Worm (Caenorhabditis elegans) whole organism, young adult: ENCODE data around the gene ppm-1.G.

Experiments used
- C06A6.2 ChIP-seq: fragments of 200-800 bp; sonication (Bioruptor generic); conservative IDR thresholded peaks from 2 replicates; pipeline ENCODE4 v1.3.6; 2022; ENCODE audit warnings: missing genetic modification characterization, missing compliant biosample characterization
- C17E4.6 ChIP-seq: fragments of 200-800 bp; sonication (Bioruptor generic); IDR thresholded peaks from 2 replicates; pipeline ENCODE4 v1.3.6; 2022; ENCODE audit warnings: missing genetic modification reagents, missing genetic modification characterization, missing compliant biosample characterization
- F22D6.2 ChIP-seq: sonication (generic microtip); optimal IDR thresholded peaks from 2 replicates; lab custom pipeline; 2016; ENCODE audit warnings: mild to moderate bottlenecking, missing genetic modification characterization, missing compliant biosample characterization
- F57A8.1 ChIP-seq: fragments of 200-800 bp; sonication (Bioruptor generic); optimal IDR thresholded peaks from 2 replicates; lab custom pipeline; 2018; ENCODE audit warnings: mild to moderate bottlenecking, missing genetic modification characterization, moderate library complexity, missing compliant biosample characterization
- Y56A3A.18 ChIP-seq: fragments of 200-800 bp; sonication (Bioruptor generic); IDR thresholded peaks from 2 replicates; pipeline ENCODE4 v1.3.6; 2022; ENCODE audit warnings: missing genetic modification reagents, missing genetic modification characterization, missing compliant biosample characterization
- Y79H2A.3 ChIP-seq: fragments of 200-800 bp; sonication (Bioruptor generic); conservative IDR thresholded peaks from 2 replicates; pipeline ENCODE4 v1.3.6; 2022; ENCODE audit warnings: missing genetic modification reagents, missing genetic modification characterization, missing compliant biosample characterization
- Y95B8A.8 ChIP-seq: fragments of 200-800 bp; sonication (Bioruptor generic); IDR thresholded peaks from 2 replicates; pipeline ENCODE4 v1.3.6; 2022; ENCODE audit warnings: missing genetic modification reagents, missing genetic modification characterization, missing compliant biosample characterization
- ama-1 ChIP-seq, 3 experiments: fragments of 150-350 bp in 1 of 3; sonication (generic microtip) in 2 of 3; optimal IDR thresholded peaks; 2 replicates each; lab custom pipeline; 2014 to 2018; ENCODE audit warnings: missing biosample characterization in 2 of 3, missing genetic modification characterization in 2 of 3, missing genetic modification reagents in 2 of 3
- aptf-2 ChIP-seq: fragments of 200-800 bp; sonication (Bioruptor generic); conservative IDR thresholded peaks from 2 replicates; pipeline ENCODE4 v1.3.6; 2022; ENCODE audit warnings: missing genetic modification reagents, missing genetic modification characterization, missing compliant biosample characterization
- atf-7 ChIP-seq: sonication (generic microtip); optimal IDR thresholded peaks from 2 replicates; lab custom pipeline; 2017; ENCODE audit warnings: mild to moderate bottlenecking, missing genetic modification characterization, missing compliant biosample characterization
- athp-1 ChIP-seq: sonication (generic microtip); optimal IDR thresholded peaks from 2 replicates; lab custom pipeline; 2017; ENCODE audit warnings: mild to moderate bottlenecking, missing genetic modification characterization, missing compliant biosample characterization
- attf-3 ChIP-seq: fragments of 200-800 bp; sonication (Bioruptor generic); conservative IDR thresholded peaks from 2 replicates; pipeline ENCODE4 v1.3.6; 2022; ENCODE audit warnings: missing genetic modification reagents, missing genetic modification characterization, missing compliant biosample characterization
- attf-6 ChIP-seq: fragments of 200-800 bp; sonication (Bioruptor generic); IDR thresholded peaks from 2 replicates; pipeline ENCODE4 v1.3.6; 2022; ENCODE audit warnings: missing genetic modification reagents, missing genetic modification characterization, missing compliant biosample characterization
- bed-1 ChIP-seq: fragments of 200-800 bp; sonication (Bioruptor generic); IDR thresholded peaks from 2 replicates; pipeline ENCODE4 v1.3.6; 2022; ENCODE audit warnings: missing genetic modification reagents, missing genetic modification characterization, missing compliant biosample characterization
- ccch-3 ChIP-seq: fragments of 200-800 bp; sonication (Bioruptor generic); optimal IDR thresholded peaks from 2 replicates; lab custom pipeline; 2018; ENCODE audit warnings: mild to moderate bottlenecking, missing genetic modification characterization, missing compliant biosample characterization
- cebp-2 ChIP-seq: fragments of 200-800 bp; sonication (Bioruptor generic); IDR thresholded peaks from 2 replicates; pipeline ENCODE4 v1.3.6; 2022; ENCODE audit warnings: missing genetic modification characterization, missing compliant biosample characterization
- ceh-79 ChIP-seq: sonication (generic microtip); optimal IDR thresholded peaks from 2 replicates; lab custom pipeline; 2017; ENCODE audit warnings: mild to moderate bottlenecking, missing genetic modification characterization, missing compliant biosample characterization
- dox-1 ChIP-seq: fragments of 200-800 bp; sonication (Bioruptor generic); IDR thresholded peaks from 2 replicates; pipeline ENCODE4 v1.3.6; 2022; ENCODE audit warnings: missing genetic modification reagents, missing genetic modification characterization, missing compliant biosample characterization
- egl-18 ChIP-seq: fragments of 200-800 bp; sonication (Bioruptor generic); IDR thresholded peaks from 2 replicates; pipeline ENCODE4 v1.3.6; 2022; ENCODE audit warnings: missing genetic modification reagents, missing genetic modification characterization, missing compliant biosample characterization
- egl-44 ChIP-seq: fragments of 200-800 bp; sonication (Bioruptor generic); IDR thresholded peaks from 2 replicates; pipeline ENCODE4 v1.3.6; 2022; ENCODE audit warnings: missing genetic modification reagents, missing genetic modification characterization, missing compliant biosample characterization
- egrh-3 ChIP-seq: fragments of 200-800 bp; sonication (Bioruptor generic); IDR thresholded peaks from 2 replicates; pipeline ENCODE4 v1.3.6; 2022; ENCODE audit warnings: missing genetic modification reagents, missing genetic modification characterization, missing compliant biosample characterization
- ekl-4 ChIP-seq: fragments of 200-800 bp; sonication (Bioruptor generic); IDR thresholded peaks from 2 replicates; pipeline ENCODE4 v1.3.6; 2022; ENCODE audit warnings: missing genetic modification reagents, missing genetic modification characterization, missing compliant biosample characterization
- him-1 ChIP-seq: sonication (generic microtip); optimal IDR thresholded peaks from 2 replicates; lab custom pipeline; 2016; ENCODE audit warnings: missing genotype, missing genetic modification reagents, missing genetic modification characterization, missing compliant biosample characterization
- hlh-26 ChIP-seq: fragments of 200-800 bp; sonication (Bioruptor generic); conservative IDR thresholded peaks from 2 replicates; pipeline ENCODE4 v1.3.6; 2022; ENCODE audit warnings: missing genetic modification reagents, missing genetic modification characterization, missing compliant biosample characterization
- hmg-20 ChIP-seq: fragments of 200-800 bp; sonication (Bioruptor generic); IDR thresholded peaks from 2 replicates; pipeline ENCODE4 v1.3.6; 2022; ENCODE audit warnings: missing genetic modification reagents, missing genetic modification characterization, missing compliant biosample characterization
- hrde-1 ChIP-seq: sonication (generic microtip); optimal IDR thresholded peaks from 2 replicates; lab custom pipeline; 2016; ENCODE audit warnings: missing genetic modification characterization, mild to moderate bottlenecking, missing compliant biosample characterization, moderate library complexity, missing genotype, missing genetic modification reagents, borderline replicate concordance
- lin-26 ChIP-seq: fragments of 200-800 bp; sonication (Bioruptor generic); IDR thresholded peaks from 2 replicates; pipeline ENCODE4 v1.3.6; 2022; ENCODE audit warnings: missing genetic modification reagents, missing genetic modification characterization, missing compliant biosample characterization
- lsy-27 ChIP-seq: sonication (generic microtip); optimal IDR thresholded peaks from 2 replicates; lab custom pipeline; 2017; ENCODE audit warnings: missing genetic modification characterization, mild to moderate bottlenecking, missing compliant biosample characterization, antibody characterized with exemption, missing genotype, borderline replicate concordance; ENCODE audit not compliant: insufficient read depth
- madf-10 ChIP-seq: sonication (generic microtip); optimal IDR thresholded peaks from 2 replicates; lab custom pipeline; 2016; ENCODE audit warnings: mild to moderate bottlenecking, missing genetic modification characterization, missing compliant biosample characterization
- madf-8 ChIP-seq: fragments of 200-800 bp; sonication (Bioruptor generic); conservative IDR thresholded peaks from 2 replicates; pipeline ENCODE4 v1.3.6; 2022; ENCODE audit warnings: missing genetic modification reagents, missing genetic modification characterization, missing compliant biosample characterization
- mes-4 ChIP-seq: sonication (generic microtip); optimal IDR thresholded peaks from 2 replicates; lab custom pipeline; 2016; ENCODE audit warnings: missing genotype, missing genetic modification characterization, missing compliant biosample characterization
- mxl-1 ChIP-seq: sonication (generic microtip); optimal IDR thresholded peaks from 2 replicates; lab custom pipeline; 2016; ENCODE audit warnings: missing genetic modification characterization, missing compliant biosample characterization
- nhr-90 ChIP-seq: sonication (generic microtip); optimal IDR thresholded peaks from 2 replicates; lab custom pipeline; 2016; ENCODE audit warnings: missing genotype, mild to moderate bottlenecking, missing genetic modification characterization, missing compliant biosample characterization
- pha-4 ChIP-seq: fragments of 150-350 bp; sonication (generic microtip); optimal IDR thresholded peaks from 2 replicates; lab custom pipeline; 2014; ENCODE audit warnings: missing biosample characterization, missing genetic modification reagents, missing genetic modification characterization
- rcor-1 ChIP-seq: fragments of 200-800 bp; sonication (Bioruptor generic); IDR thresholded peaks from 2 replicates; pipeline ENCODE4 v1.3.6; 2022; ENCODE audit warnings: missing genetic modification reagents, missing genetic modification characterization, missing compliant biosample characterization
- sdz-38 ChIP-seq: sonication (generic microtip); optimal IDR thresholded peaks from 2 replicates; lab custom pipeline; 2016; ENCODE audit warnings: missing genotype, missing genetic modification characterization, missing compliant biosample characterization
- snpc-1.3 ChIP-seq: sonication (generic microtip); optimal IDR thresholded peaks from 2 replicates; lab custom pipeline; 2017; ENCODE audit warnings: missing genetic modification characterization, mild to moderate bottlenecking, missing compliant biosample characterization, antibody characterized with exemption, moderate library complexity, missing genotype, missing genetic modification reagents; ENCODE audit not compliant: insufficient read depth
- snpc-4 ChIP-seq, 5 experiments: fragments of 150-350 bp in 1 of 5; sonication (generic microtip) in 4 of 5; optimal IDR thresholded peaks; 2 replicates each; lab custom pipeline; 2014 to 2018; ENCODE audit warnings: missing genetic modification characterization in 5 of 5, missing biosample characterization in 3 of 5, antibody characterized with exemption in 2 of 5, mild to moderate bottlenecking in 2 of 5, missing compliant biosample characterization in 2 of 5, missing genotype in 2 of 5, moderate library complexity in 2 of 5, missing genetic modification reagents in 1 of 5
- somi-1 ChIP-seq: fragments of 200-800 bp; sonication (Bioruptor generic); optimal IDR thresholded peaks from 2 replicates; lab custom pipeline; 2018; ENCODE audit warnings: mild to moderate bottlenecking, missing genetic modification characterization, missing compliant biosample characterization
- tlf-1 ChIP-seq: fragments of 200-800 bp; sonication (Bioruptor generic); optimal IDR thresholded peaks from 2 replicates; lab custom pipeline; 2018; ENCODE audit warnings: mild to moderate bottlenecking, missing genetic modification characterization, missing compliant biosample characterization
- zfh-2 ChIP-seq: fragments of 200-800 bp; sonication (Bioruptor generic); conservative IDR thresholded peaks from 2 replicates; pipeline ENCODE4 v1.3.6; 2022; ENCODE audit warnings: missing genetic modification reagents, missing genetic modification characterization, missing compliant biosample characterization
- zim-3 ChIP-seq: sonication (generic microtip); optimal IDR thresholded peaks from 2 replicates; lab custom pipeline; 2017; ENCODE audit warnings: mild to moderate bottlenecking, missing genetic modification characterization, moderate library complexity, missing compliant biosample characterization
- ztf-22 ChIP-seq: fragments of 200-800 bp; sonication (Bioruptor generic); optimal IDR thresholded peaks from 2 replicates; lab custom pipeline; 2018; ENCODE audit warnings: mild to moderate bottlenecking, missing genetic modification characterization, moderate library complexity, missing compliant biosample characterization
- ztf-25 ChIP-seq: fragments of 200-800 bp; sonication (Bioruptor generic); IDR thresholded peaks from 2 replicates; pipeline ENCODE4 v1.3.6; 2022; ENCODE audit warnings: missing genetic modification reagents, missing genetic modification characterization, missing compliant biosample characterization

The ppm-1.G gene

ce11 chrIII:834443-834815, 50.9 kb downstream of the ppm-1.G start (continued):
- TF ChIP-seq attf-6 (GFP tag; lab: Robert Waterston, UW) (no peak), mes-4 (tag; lab: Kevin White, UChicago) (no peak), him-1 (tag; lab: Kevin White, UChicago) (no peak), Y79H2A.3 (GFP tag; lab: Robert Waterston, UW) (no peak), hrde-1 (tag; lab: Kevin White, UChicago) (no peak), athp-1 (tag; lab: Kevin White, UChicago) (no peak), ekl-4 (no peak), bed-1 (GFP tag; lab: Robert Waterston, UW) (no peak), cebp-2 (GFP tag; lab: Robert Waterston, UW) (no peak), F22D6.2 (tag; lab: Kevin White, UChicago) (no peak), egrh-3 (GFP tag; lab: Robert Waterston, UW) (peak; percentile 24; the same call in 1 of the 2 replicates), tlf-1 (GFP tag; lab: Kevin White, UChicago) (no peak), lin-26 (GFP tag; lab: Robert Waterston, UW) (peak; percentile 18; the same call in 1 of the 2 replicates), egl-18 (no peak), ztf-22 (GFP tag; lab: Kevin White, UChicago) (no peak), lsy-27 (tag; lab: Kevin White, UChicago) (no peak), somi-1 (no peak), hlh-26 (GFP tag; lab: Robert Waterston, UW) (no peak), C06A6.2 (no peak; the same call in 1 of the 2 replicates), ztf-25 (no peak), atf-7 (tag; lab: Kevin White, UChicago) (no peak), snpc-1.3 (tag; lab: Kevin White, UChicago) (no peak), sdz-38 (no peak), C17E4.6 (GFP tag; lab: Robert Waterston, UW) (no peak), aptf-2 (no peak), madf-10 (tag; lab: Kevin White, UChicago) (no peak), hmg-20 (GFP tag; lab: Robert Waterston, UW) (no peak), dox-1 (no peak), snpc-4 (GFP tag; optimal IDR thresholded peaks at IDR 0.05; lab: Kevin White, UChicago) (no peak), snpc-4 (tag; optimal IDR thresholded peaks at IDR 0.05; lab: Kevin White, UChicago) (no peak), mxl-1 (no peak), Y95B8A.8 (GFP tag; lab: Robert Waterston, UW) (0 out of 2 replicates have a peak, but pooled peaks have one; percentile 45), zfh-2 (GFP tag; lab: Robert Waterston, UW) (peak; percentile 82), ccch-3 (no peak), ceh-79 (tag; lab: Kevin White, UChicago) (no peak), madf-8 (GFP tag; lab: Robert Waterston, UW) (no peak), zim-3 (tag; lab: Kevin White, UChicago) (no peak)

ce11 chrIII:835208-835607, 51.7 kb downstream of the ppm-1.G start:
- TF ChIP-seq Y56A3A.18 (GFP tag; lab: Robert Waterston, UW) (peak; percentile 39; the same call in 1 of the 2 replicates), rcor-1 (GFP tag; lab: Robert Waterston, UW) (no peak), nhr-90 (tag; lab: Kevin White, UChicago) (no peak), cebp-2 (GFP tag; lab: Robert Waterston, UW) (no peak), lsy-27 (tag; lab: Kevin White, UChicago) (no peak), attf-3 (GFP tag; lab: Robert Waterston, UW) (no peak), egl-44 (GFP tag; lab: Robert Waterston, UW) (no peak), F57A8.1 (GFP tag; lab: Kevin White, UChicago) (no peak), ztf-25 (no peak), aptf-2 (no peak), zfh-2 (GFP tag; lab: Robert Waterston, UW) (no peak), pha-4 (no peak), ama-1 (optimal IDR thresholded peaks at IDR 0.05; lab: Kevin White, UChicago) (peak; percentile 80), ama-1 (GFP tag; optimal IDR thresholded peaks at IDR 0.05; lab: Kevin White, UChicago) (no peak), snpc-4 (GFP tag; optimal IDR thresholded peaks at IDR 0.05; lab: Kevin White, UChicago) (no peak), snpc-4 (tag; optimal IDR thresholded peaks at IDR 0.05; lab: Kevin White, UChicago) (no peak)
